Worm (Caenorhabditis elegans): Measurements from ENCODE around the gene oac-55.

Gene oac-55

ce11 chrV:3760839-3761238 is at the start of gene oac-55:
Gene oac-55 (plus strand): TSS chrV:3761139.
- no peak for TF ChIP-seq ces-1 (GFP tag; optimal IDR thresholded peaks at IDR 0.05)
- TF ChIP-seq tbx-2 (tag; optimal IDR thresholded peaks at IDR 0.05), result no peak
- no peak for TF ChIP-seq lin-35 (GFP tag; optimal IDR thresholded peaks at IDR 0.05)
- no peak for TF ChIP-seq sptf-1 (tag; optimal IDR thresholded peaks at IDR 0.05)
- TF ChIP-seq nhr-28 (tag; optimal IDR thresholded peaks at IDR 0.05), result no peak
- no peak for TF ChIP-seq ztf-4 (tag; optimal IDR thresholded peaks at IDR 0.05)
- TF ChIP-seq efl-3 (GFP tag; optimal IDR thresholded peaks at IDR 0.05), result no peak
- no peak for TF ChIP-seq nhr-77 (tag; optimal IDR thresholded peaks at IDR 0.05)
- TF ChIP-seq rnt-1 (tag; optimal IDR thresholded peaks at IDR 0.05), result no peak
- no peak for TF ChIP-seq vab-15 (tag; optimal IDR thresholded peaks at IDR 0.05)
- no peak for TF ChIP-seq pag-3 (tag; optimal IDR thresholded peaks at IDR 0.05; ENCODE audit: borderline replicate concordance, insufficient read depth)
- TF ChIP-seq fkh-8 (tag; optimal IDR thresholded peaks at IDR 0.05), result no peak

DNA sequence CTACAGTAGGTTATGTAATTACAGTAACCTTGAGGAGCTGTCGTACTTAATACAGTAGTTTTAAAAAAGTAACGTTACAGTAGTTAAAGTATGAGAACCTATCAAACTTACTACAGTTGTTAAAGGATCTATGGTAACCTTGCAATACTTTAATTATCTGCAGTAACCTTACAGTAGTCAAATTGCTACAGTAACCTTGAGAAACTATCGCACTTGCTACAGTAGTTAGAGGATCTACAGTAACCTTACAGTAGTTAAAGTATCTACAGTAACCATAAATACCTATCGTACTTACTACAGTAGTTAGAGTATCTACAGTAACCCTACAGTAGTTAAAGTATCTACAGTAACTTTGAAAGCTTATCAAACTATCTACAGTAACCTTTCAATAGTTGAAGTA is 49.4 kb upstream of the oac-55 start:
- TF ChIP-seq fkh-4 (tag; optimal IDR thresholded peaks at IDR 0.05; ENCODE audit: borderline replicate concordance) (no peak), alr-1 (tag; optimal IDR thresholded peaks at IDR 0.05; ENCODE audit: borderline replicate concordance) (no peak), snpc-4 (tag; optimal IDR thresholded peaks at IDR 0.05) (no peak), nhr-84 (tag; optimal IDR thresholded peaks at IDR 0.05) (no peak), unc-86 (tag; optimal IDR thresholded peaks at IDR 0.05) (no peak), ets-5 (GFP tag; IDR thresholded peaks at IDR 0.05) (no peak), ceh-8 (GFP tag; optimal IDR thresholded peaks at IDR 0.05) (no peak), lin-13 (GFP tag; optimal IDR thresholded peaks at IDR 0.05) (no peak), fkh-10 (GFP tag; optimal IDR thresholded peaks at IDR 0.05) (no peak), sox-4 (tag; optimal IDR thresholded peaks at IDR 0.05) (no peak)

DNA sequence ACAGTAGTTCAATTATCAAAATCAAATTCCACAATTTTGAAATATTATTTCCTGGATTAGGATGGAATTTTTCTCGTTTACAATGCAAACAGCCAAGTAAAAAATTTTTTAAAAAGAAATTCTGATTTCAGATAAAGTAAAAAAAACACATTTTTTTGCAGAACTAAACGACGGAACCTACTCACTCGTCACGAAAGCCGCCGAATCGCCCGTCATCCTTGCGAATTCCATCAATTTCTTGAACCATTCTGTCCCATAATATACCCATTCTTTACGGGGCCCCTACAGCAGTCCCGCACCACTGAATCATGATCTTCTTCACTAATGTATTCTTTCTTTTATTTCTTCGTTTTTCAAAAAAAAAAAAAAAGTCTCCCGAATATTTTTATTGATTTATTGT is 48.7 kb upstream of the oac-55 start:
- peak in 1 of 2 experiments; percentile 1 for TF ChIP-seq lsy-2 (tag; optimal IDR thresholded peaks at IDR 0.05)
- no peak for TF ChIP-seq sptf-1 (tag; optimal IDR thresholded peaks at IDR 0.05)
- no peak for TF ChIP-seq skn-1 (tag; optimal IDR thresholded peaks at IDR 0.05)
- no peak for TF ChIP-seq efl-1 (optimal IDR thresholded peaks at IDR 0.05)
- TF ChIP-seq efl-1 (GFP tag; optimal IDR thresholded peaks at IDR 0.05 in 1 of 2), result no peak
- TF ChIP-seq pqm-1 (tag; optimal IDR thresholded peaks at IDR 0.05), result no peak
- TF ChIP-seq ama-1 (optimal IDR thresholded peaks at IDR 0.05), result no peak
- TF ChIP-seq jun-1 (tag; optimal IDR thresholded peaks at IDR 0.05), result no peak
- no peak for TF ChIP-seq lin-15B (tag; optimal IDR thresholded peaks at IDR 0.05)
- TF ChIP-seq vab-15 (tag; optimal IDR thresholded peaks at IDR 0.05), result no peak
- no peak for TF ChIP-seq sup-37 (GFP tag; optimal IDR thresholded peaks at IDR 0.05)
- TF ChIP-seq fkh-8 (tag; optimal IDR thresholded peaks at IDR 0.05), result peak; percentile 14
- TF ChIP-seq rnt-1 (tag; optimal IDR thresholded peaks at IDR 0.05), result no peak
- no peak for TF ChIP-seq zip-4 (GFP tag; optimal IDR thresholded peaks at IDR 0.05)
- no peak for TF ChIP-seq nhr-11 (tag; optimal IDR thresholded peaks at IDR 0.05)
- TF ChIP-seq tbx-2 (tag; optimal IDR thresholded peaks at IDR 0.05), result peak; percentile 8
- no peak for TF ChIP-seq alr-1 (tag; optimal IDR thresholded peaks at IDR 0.05; ENCODE audit: borderline replicate concordance)
- no peak for TF ChIP-seq ztf-11 (tag; optimal IDR thresholded peaks at IDR 0.05)

- TF ChIP-seq nhr-47 (tag; optimal IDR thresholded peaks at IDR 0.05) (no peak), lin-13 (GFP tag; optimal IDR thresholded peaks at IDR 0.05) (no peak), snu-23 (GFP tag; optimal IDR thresholded peaks at IDR 0.05) (peak; percentile 0), mep-1 (tag; optimal IDR thresholded peaks at IDR 0.05) (no peak)
Observed at ce11 chrV:3712955-3713354, 48.0 kb upstream of the oac-55 start.

DNA sequence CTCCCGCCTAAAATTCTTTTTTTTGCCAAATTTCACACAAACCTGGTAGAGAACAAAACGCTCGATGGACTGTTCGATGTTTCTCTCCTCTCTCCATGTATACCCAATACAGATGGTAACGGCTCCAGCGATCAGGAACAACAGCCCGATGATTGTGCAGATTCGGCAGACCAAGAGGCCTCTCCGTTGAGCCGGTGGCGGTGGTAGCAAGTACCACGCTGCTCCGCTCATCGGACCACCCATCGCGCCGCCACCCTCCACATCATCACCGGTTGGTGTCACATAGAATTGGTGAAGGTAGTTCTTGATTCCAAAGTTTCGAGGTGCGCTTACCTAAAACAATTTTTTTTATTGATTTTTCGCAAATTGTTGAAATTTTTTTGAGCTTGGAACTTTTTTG is 46.2 kb upstream of the oac-55 start:
- TF ChIP-seq Y116A8C.19 (tag; optimal IDR thresholded peaks at IDR 0.05; ENCODE audit: borderline replicate concordance) (no peak), ama-1 (optimal IDR thresholded peaks at IDR 0.05) (no peak), ets-5 (GFP tag; IDR thresholded peaks at IDR 0.05) (0 out of 2 replicates have a peak, but pooled peaks have one; percentile 74), unc-98 (GFP tag; IDR thresholded peaks at IDR 0.05) (no peak), ceh-8 (GFP tag; optimal IDR thresholded peaks at IDR 0.05) (peak; percentile 4)
